Fruit fly (Drosophila melanogaster) S2 (cell line): Measurements from ENCODE around the gene Taf6.

ENCODE experiments used
- CG8478 ChIP-seq: fragments of >200 bp; optimal IDR thresholded peaks from 2 replicates; lab custom pipeline; 2018
- CTCF ChIP-seq, 2 experiments: fragments of >200 bp; optimal IDR thresholded peaks; 2 replicates each; lab custom pipeline; 2018

- TF ChIP-seq CTCF (optimal IDR thresholded peaks at IDR 0.05; lab: Kevin White, UChicago), result no peak
- TF ChIP-seq CG8478 (lab: Kevin White, UChicago), result no peak
These were observed 31.8 kb downstream of the Taf6 start for dm6 chr3L:19630701-19631100.
